Worm (Caenorhabditis elegans): ENCODE data around the gene R08A2.2.
A peak's percentile ranks its signal among the peaks of the same experiment; 100 is the strongest.

R08A2.2 gene

DNA sequence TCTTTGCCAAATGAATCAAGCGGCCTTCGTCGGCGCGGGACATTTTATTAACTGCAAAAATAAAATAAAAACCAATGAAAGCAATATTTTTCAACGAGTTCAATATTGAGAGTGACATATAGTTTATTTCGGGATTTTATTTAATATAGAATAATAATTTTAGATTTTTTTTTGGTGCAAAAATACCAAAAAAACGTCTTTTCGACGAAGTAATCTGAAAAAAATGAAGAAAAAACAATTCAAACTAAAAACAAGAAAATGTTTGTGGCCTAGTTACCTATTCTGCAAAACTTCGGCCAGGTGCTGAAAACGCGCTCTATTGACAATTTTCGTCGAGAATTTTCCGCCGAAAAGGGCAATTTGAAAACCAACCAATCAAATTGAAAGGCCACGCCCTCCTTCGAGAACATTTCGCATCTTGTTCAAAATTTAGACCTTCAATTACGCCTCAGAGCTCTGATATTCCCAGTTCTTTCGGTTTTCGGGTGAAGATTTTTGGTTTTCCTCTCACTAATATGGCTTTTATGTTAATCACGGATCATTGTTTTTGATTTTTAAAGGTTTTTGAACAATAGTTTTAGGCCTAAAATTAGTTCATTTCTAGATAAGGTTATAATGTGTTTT is 30.0 kb downstream of the R08A2.2 start, which contains the start of gene C47E8.4 (continued):
- peak; percentile 69 for TF ChIP-seq mxl-3 (GFP tag; optimal IDR thresholded peaks at IDR 0.05)
- TF ChIP-seq nhr-42 (GFP tag; IDR thresholded peaks at IDR 0.05) = peak; percentile 91
- TF ChIP-seq madf-5 (GFP tag; IDR thresholded peaks at IDR 0.05) = peak; percentile 74 to 81; a peak in 2 of 4 replicates
- peak; percentile 28 for TF ChIP-seq snpc-4 (tag; optimal IDR thresholded peaks at IDR 0.05)
- TF ChIP-seq D1046.2 (GFP tag; IDR thresholded peaks at IDR 0.05) = peak; percentile 83; the same call in 1 of the 2 replicates
- TF ChIP-seq hmg-1.1 (GFP tag; IDR thresholded peaks at IDR 0.05) = peak; percentile 95
- peak; percentile 94 for TF ChIP-seq pha-4 (GFP tag; IDR thresholded peaks at IDR 0.05)
- TF ChIP-seq pha-4 (tag; optimal IDR thresholded peaks at IDR 0.05) = peak; percentile 90
- peak; percentile 96 for TF ChIP-seq hlh-11 (tag; optimal IDR thresholded peaks at IDR 0.05)
- peak; percentile 86; the same call in 1 of the 2 replicates for TF ChIP-seq daf-8 (GFP tag; IDR thresholded peaks at IDR 0.05)
- no peak for TF ChIP-seq cey-2 (tag; optimal IDR thresholded peaks at IDR 0.05; ENCODE audit: borderline replicate concordance, insufficient read depth)
- peak; percentile 64 for TF ChIP-seq zfp-2 (tag; optimal IDR thresholded peaks at IDR 0.05)
- TF ChIP-seq zag-1 (tag; optimal IDR thresholded peaks at IDR 0.05) = peak; percentile 4
- TF ChIP-seq zfp-3 (GFP tag; conservative IDR thresholded peaks at IDR 0.05) = peak; percentile 97
- peak; percentile 95 for TF ChIP-seq F49E8.2 (tag; optimal IDR thresholded peaks at IDR 0.05; ENCODE audit: borderline replicate concordance)
- TF ChIP-seq egl-43 (GFP tag; IDR thresholded peaks at IDR 0.05) = peak; percentile 89; the same call in 1 of the 2 replicates
- no peak for TF ChIP-seq ceh-28 (tag; optimal IDR thresholded peaks at IDR 0.05)
- no peak for TF ChIP-seq daf-12 (tag; optimal IDR thresholded peaks at IDR 0.05)
- TF ChIP-seq vab-7 (GFP tag; IDR thresholded peaks at IDR 0.05) = peak; percentile 69
- peak; percentile 98 for TF ChIP-seq tra-1 (GFP tag; IDR thresholded peaks at IDR 0.05)
- no peak for TF ChIP-seq ceh-62 (tag; optimal IDR thresholded peaks at IDR 0.05)
- TF ChIP-seq dve-1 (tag; optimal IDR thresholded peaks at IDR 0.05; ENCODE audit: insufficient read depth) = peak; percentile 99
- TF ChIP-seq gei-8 (GFP tag; optimal IDR thresholded peaks at IDR 0.05) = no peak
- peak; percentile 66 to 98 for TF ChIP-seq daf-16 (GFP tag; optimal IDR thresholded peaks at IDR 0.05)
- TF ChIP-seq daf-16 (tag; optimal IDR thresholded peaks at IDR 0.05) = peak; percentile 78
- peak; percentile 91 for TF ChIP-seq T20F7.1 (GFP tag; optimal IDR thresholded peaks at IDR 0.05)
- peak; percentile 97 for TF ChIP-seq ctbp-1 (GFP tag; IDR thresholded peaks at IDR 0.05)
- peak; percentile 96 for TF ChIP-seq duxl-1 (tag; optimal IDR thresholded peaks at IDR 0.05; ENCODE audit: poor library complexity)
- TF ChIP-seq nhr-10 (tag; optimal IDR thresholded peaks at IDR 0.05) = peak; percentile 82
- peak; percentile 97 for TF ChIP-seq unc-130 (GFP tag; optimal IDR thresholded peaks at IDR 0.05)
- peak; percentile 99 for TF ChIP-seq nhr-11 (tag; optimal IDR thresholded peaks at IDR 0.05)
- TF ChIP-seq Y5F2A.4 (GFP tag; optimal IDR thresholded peaks at IDR 0.05) = peak; percentile 25
- peak; percentile 91 for TF ChIP-seq saeg-2 (GFP tag; IDR thresholded peaks at IDR 0.05)
- TF ChIP-seq ceh-44 (GFP tag; IDR thresholded peaks at IDR 0.05) = peak; percentile 72; the same call in 1 of the 2 replicates
- peak; percentile 85 for TF ChIP-seq spr-3 (GFP tag; optimal IDR thresholded peaks at IDR 0.05)
- TF ChIP-seq ceh-20 (GFP tag; IDR thresholded peaks at IDR 0.05) = peak; percentile 98
- peak; percentile 95 for TF ChIP-seq ZK337.2 (GFP tag; IDR thresholded peaks at IDR 0.05)
- TF ChIP-seq nhr-102 (tag; optimal IDR thresholded peaks at IDR 0.05) = peak; percentile 97
- peak; percentile 93 to 98 for TF ChIP-seq lsy-2 (tag; optimal IDR thresholded peaks at IDR 0.05)
- TF ChIP-seq Y75B8A.6 (GFP tag; IDR thresholded peaks at IDR 0.05) = peak; percentile 80; the same call in 1 of the 2 replicates
- TF ChIP-seq spr-1 (tag; optimal IDR thresholded peaks at IDR 0.05) = peak; percentile 93
- no peak for TF ChIP-seq ceh-82 (tag; optimal IDR thresholded peaks at IDR 0.05)
- peak; percentile 68 for TF ChIP-seq nhr-76 (tag; optimal IDR thresholded peaks at IDR 0.05)
- peak; percentile 58 for TF ChIP-seq ces-1 (GFP tag; optimal IDR thresholded peaks at IDR 0.05)
- peak; percentile 90 for TF ChIP-seq lin-29 (GFP tag; IDR thresholded peaks at IDR 0.05)
- peak in 1 of 2 experiments; percentile 62 for TF ChIP-seq ZK546.5 (tag; optimal IDR thresholded peaks at IDR 0.05)
- peak; percentile 99 for TF ChIP-seq mdt-29 (GFP tag; IDR thresholded peaks at IDR 0.05)
- peak; percentile 99 for TF ChIP-seq nhr-6 (tag; optimal IDR thresholded peaks at IDR 0.05)
- peak; percentile 89 for TF ChIP-seq madf-9 (GFP tag; conservative IDR thresholded peaks at IDR 0.05)
- TF ChIP-seq set-16 (GFP tag; IDR thresholded peaks at IDR 0.05) = peak; percentile 64

Data from whole organism, L4 larva.